Worm (Caenorhabditis elegans): Measurements from ENCODE around the gene Y41C4A.9.

Y41C4A.9 gene

DNA sequence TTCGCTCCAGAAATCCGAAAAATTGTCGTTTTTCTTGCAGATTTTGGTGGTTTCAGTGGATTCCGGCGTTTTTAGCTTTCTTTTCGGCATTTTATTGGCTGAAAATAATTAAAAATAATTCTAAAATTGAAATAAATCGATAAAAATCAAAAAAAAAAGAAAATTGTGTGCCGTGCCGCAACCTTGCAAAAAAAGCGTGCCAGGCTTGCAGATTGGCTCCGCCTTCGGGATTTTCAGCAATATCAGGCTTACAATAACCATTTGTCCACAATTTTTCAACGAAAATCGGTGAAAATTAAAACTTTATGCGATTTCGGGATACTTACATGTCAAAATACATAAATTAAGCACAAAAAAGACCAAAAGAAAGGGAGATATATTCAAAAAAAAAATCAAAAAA lies at the start of gene Y41C4A.9:
Y41C4A.9 (minus strand) TSS at position 98 of the 400 bp plus-strand sequence.
- no peak for TF ChIP-seq zip-8 (tag; optimal IDR thresholded peaks at IDR 0.05)
- no peak for TF ChIP-seq flh-1 (GFP tag; optimal IDR thresholded peaks at IDR 0.05)
- TF ChIP-seq tbx-8 (GFP tag; optimal IDR thresholded peaks at IDR 0.05): no peak
- no peak for TF ChIP-seq nhr-76 (tag; optimal IDR thresholded peaks at IDR 0.05)
- no peak for TF ChIP-seq lin-13 (tag; optimal IDR thresholded peaks at IDR 0.05)

DNA sequence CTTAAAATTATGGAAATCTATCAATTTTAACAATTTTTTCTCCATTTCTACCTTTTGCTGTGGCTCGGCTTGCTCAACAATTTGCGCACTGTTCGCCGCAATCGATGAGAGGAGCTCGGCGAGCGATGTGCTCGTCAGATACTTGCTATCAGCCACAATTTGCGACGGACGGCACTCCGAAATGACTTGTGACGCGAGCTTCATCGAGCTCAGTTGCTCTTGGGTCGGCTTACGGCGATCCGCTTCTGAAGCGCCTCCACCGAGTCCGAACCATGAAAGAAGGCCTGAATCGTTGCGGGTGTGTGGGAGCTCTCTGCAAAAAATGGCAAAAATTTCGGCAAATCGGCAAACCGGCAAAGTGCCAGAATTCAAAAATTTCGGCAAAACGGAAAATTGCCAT lies 42.2 kb upstream of the Y41C4A.9 start:
- TF ChIP-seq bed-3 (GFP tag; optimal IDR thresholded peaks at IDR 0.05): no peak
- no peak for TF ChIP-seq lin-13 (tag; optimal IDR thresholded peaks at IDR 0.05)
- TF ChIP-seq flh-1 (GFP tag; optimal IDR thresholded peaks at IDR 0.05): no peak
- no peak for TF ChIP-seq nhr-28 (tag; optimal IDR thresholded peaks at IDR 0.05)
- TF ChIP-seq mls-2 (tag; optimal IDR thresholded peaks at IDR 0.05): no peak
- no peak for TF ChIP-seq ceh-43 (GFP tag; optimal IDR thresholded peaks at IDR 0.05)
- TF ChIP-seq zip-8 (tag; optimal IDR thresholded peaks at IDR 0.05): no peak

DNA sequence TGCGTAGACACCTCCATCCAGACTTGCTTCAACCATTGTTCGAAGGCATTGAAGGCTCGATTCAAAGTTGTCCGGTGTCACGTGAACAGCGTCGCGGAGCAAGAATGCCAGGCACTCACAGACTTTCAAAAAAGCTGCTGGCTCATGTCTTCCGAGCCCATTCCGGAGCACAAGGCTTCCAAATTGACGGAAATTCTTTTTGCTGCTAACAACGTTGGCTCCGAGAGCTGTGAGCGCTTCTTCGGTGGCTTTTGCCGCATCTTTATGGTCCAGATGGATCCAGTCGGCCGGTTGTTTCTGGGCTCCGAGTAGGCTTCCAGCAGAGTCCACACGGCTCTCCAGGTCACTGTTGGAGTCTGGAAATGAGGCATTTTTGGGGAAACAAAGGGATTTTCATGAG lies 39.4 kb upstream of the Y41C4A.9 start:
- TF ChIP-seq unc-120 (tag; optimal IDR thresholded peaks at IDR 0.05; ENCODE audit: poor library complexity, severe bottlenecking) (no peak), mls-2 (tag; optimal IDR thresholded peaks at IDR 0.05) (no peak), elt-1 (tag; optimal IDR thresholded peaks at IDR 0.05; ENCODE audit: borderline replicate concordance, insufficient read depth) (no peak), M03D4.4 (tag; optimal IDR thresholded peaks at IDR 0.05) (no peak), unc-62 (GFP tag; optimal IDR thresholded peaks at IDR 0.05) (no peak), nhr-237 (tag; optimal IDR thresholded peaks at IDR 0.05) (no peak), tbx-8 (GFP tag; optimal IDR thresholded peaks at IDR 0.05) (no peak), zip-8 (tag; optimal IDR thresholded peaks at IDR 0.05) (no peak), bed-3 (GFP tag; optimal IDR thresholded peaks at IDR 0.05) (no peak), nhr-12 (tag; optimal IDR thresholded peaks at IDR 0.05) (no peak), ceh-43 (GFP tag; optimal IDR thresholded peaks at IDR 0.05) (no peak), flh-1 (GFP tag; optimal IDR thresholded peaks at IDR 0.05) (no peak), ces-1 (GFP tag; optimal IDR thresholded peaks at IDR 0.05) (no peak)

DNA sequence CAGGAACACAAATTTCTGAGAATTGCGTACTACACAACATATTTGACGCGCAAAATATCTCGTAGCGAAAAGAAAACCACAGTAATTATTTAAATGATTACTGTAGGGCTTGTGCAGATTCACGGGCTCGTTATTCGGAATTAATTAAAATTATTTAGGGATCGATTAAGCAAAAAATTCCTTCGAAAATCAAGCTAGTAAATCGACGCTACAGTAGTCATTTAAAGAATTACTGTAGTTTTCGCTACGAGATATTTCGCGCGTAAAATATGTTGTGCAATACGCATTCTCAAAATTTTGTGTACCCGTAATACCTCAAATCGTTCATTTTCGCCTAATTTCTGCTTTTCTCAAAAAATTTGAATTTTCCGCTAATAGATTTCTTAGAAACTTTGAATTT lies 32.4 kb upstream of the Y41C4A.9 start:
- no peak for TF ChIP-seq lsy-2 (tag; optimal IDR thresholded peaks at IDR 0.05)
- TF ChIP-seq unc-39 (tag; optimal IDR thresholded peaks at IDR 0.05): no peak
- no peak for TF ChIP-seq lin-32 (GFP tag; optimal IDR thresholded peaks at IDR 0.05)
- TF ChIP-seq pha-4 (tag; optimal IDR thresholded peaks at IDR 0.05): no peak
- no peak for TF ChIP-seq ceh-83 (GFP tag; optimal IDR thresholded peaks at IDR 0.05)
- no peak for TF ChIP-seq ces-1 (GFP tag; optimal IDR thresholded peaks at IDR 0.05)
- TF ChIP-seq cnd-1 (tag; optimal IDR thresholded peaks at IDR 0.05): no peak
- no peak for TF ChIP-seq nhr-237 (tag; optimal IDR thresholded peaks at IDR 0.05)
- no peak for TF ChIP-seq nhr-76 (tag; optimal IDR thresholded peaks at IDR 0.05)
- TF ChIP-seq drap-1 (GFP tag; optimal IDR thresholded peaks at IDR 0.05): no peak
- TF ChIP-seq ztf-11 (tag; optimal IDR thresholded peaks at IDR 0.05): no peak
- no peak for TF ChIP-seq elt-1 (tag; optimal IDR thresholded peaks at IDR 0.05; ENCODE audit: borderline replicate concordance, insufficient read depth)
- no peak for TF ChIP-seq sem-2 (GFP tag; optimal IDR thresholded peaks at IDR 0.05)
- no peak for TF ChIP-seq unc-62 (GFP tag; optimal IDR thresholded peaks at IDR 0.05)
- no peak for TF ChIP-seq tbx-8 (GFP tag; optimal IDR thresholded peaks at IDR 0.05)
- TF ChIP-seq mab-5 (tag; optimal IDR thresholded peaks at IDR 0.05): no peak
- no peak for TF ChIP-seq flh-1 (GFP tag; optimal IDR thresholded peaks at IDR 0.05)

DNA sequence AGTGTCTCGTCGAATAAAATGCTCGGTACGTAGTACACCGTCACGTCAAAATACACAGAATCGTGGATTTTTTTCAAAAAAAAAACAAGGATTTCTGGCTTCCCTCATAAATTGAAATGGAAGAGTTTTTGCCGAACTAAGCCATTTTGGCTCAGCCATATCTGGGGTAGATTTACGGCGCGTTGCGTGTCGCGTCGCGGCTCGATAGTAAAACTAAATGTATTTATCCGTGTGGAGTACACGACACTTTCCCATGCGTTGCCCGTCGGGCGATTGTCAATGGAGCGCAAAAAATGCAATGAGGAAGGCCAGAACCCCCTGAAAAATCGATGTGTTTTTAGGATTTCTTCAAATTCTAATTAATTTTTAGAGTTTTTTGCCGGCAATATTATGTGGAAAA lies 31.8 kb upstream of the Y41C4A.9 start:
- TF ChIP-seq unc-120 (tag; optimal IDR thresholded peaks at IDR 0.05; ENCODE audit: poor library complexity, severe bottlenecking) (no peak), zip-8 (tag; optimal IDR thresholded peaks at IDR 0.05) (no peak), mep-1 (tag; optimal IDR thresholded peaks at IDR 0.05) (no peak), ham-2 (GFP tag; optimal IDR thresholded peaks at IDR 0.05) (no peak), elt-1 (tag; optimal IDR thresholded peaks at IDR 0.05; ENCODE audit: borderline replicate concordance, insufficient read depth) (no peak), lin-32 (GFP tag; optimal IDR thresholded peaks at IDR 0.05) (no peak), pha-4 (tag; optimal IDR thresholded peaks at IDR 0.05) (no peak)

DNA sequence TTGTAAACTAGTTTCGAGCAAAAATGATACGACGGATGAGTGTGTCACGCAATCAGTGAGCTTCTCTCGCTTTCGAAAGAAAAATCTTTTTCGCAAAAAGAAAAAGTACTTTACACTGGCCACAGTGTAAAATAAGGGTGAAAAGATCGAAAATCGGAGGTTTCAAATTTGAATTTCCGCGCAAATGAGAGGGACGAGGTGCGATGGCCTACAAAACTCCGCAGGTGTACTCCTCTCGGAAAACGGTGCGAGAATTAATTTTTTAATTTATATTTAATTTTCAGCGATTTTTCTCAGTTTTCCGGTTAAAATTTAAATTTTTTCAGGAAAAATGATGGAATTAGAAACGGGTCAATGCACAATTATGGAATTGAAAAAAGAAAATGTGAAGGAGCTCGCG lies 28.3 kb upstream of the Y41C4A.9 start, which contains the start of gene mrt-2:
mrt-2 (plus strand) TSS at position 49 of the 400 bp plus-strand sequence.
- peak; percentile 2 for TF ChIP-seq drap-1 (GFP tag; optimal IDR thresholded peaks at IDR 0.05)
- TF ChIP-seq ces-1 (GFP tag; optimal IDR thresholded peaks at IDR 0.05): peak; percentile 53
- peak; percentile 32 for TF ChIP-seq hlh-1 (tag; optimal IDR thresholded peaks at IDR 0.05)
- no peak for TF ChIP-seq tbx-8 (GFP tag; optimal IDR thresholded peaks at IDR 0.05)
- TF ChIP-seq lsy-2 (tag; optimal IDR thresholded peaks at IDR 0.05): peak; percentile 69
- TF ChIP-seq elt-3 (tag; optimal IDR thresholded peaks at IDR 0.05): no peak
- peak; percentile 45 for TF ChIP-seq mep-1 (tag; optimal IDR thresholded peaks at IDR 0.05)
- TF ChIP-seq mab-5 (tag; optimal IDR thresholded peaks at IDR 0.05): no peak
- peak; percentile 29 for TF ChIP-seq sptf-1 (tag; optimal IDR thresholded peaks at IDR 0.05)
- TF ChIP-seq pha-4 (tag; optimal IDR thresholded peaks at IDR 0.05): peak; percentile 7
- TF ChIP-seq nhr-237 (tag; optimal IDR thresholded peaks at IDR 0.05): peak; percentile 34
